Fruit fly (Drosophila melanogaster) S2 (cell line): ENCODE data around the gene TTLL6B.

Source experiments
- CG8478 ChIP-seq: fragments of >200 bp; optimal IDR thresholded peaks from 2 replicates; lab custom pipeline; 2018
- CTCF ChIP-seq, 2 experiments: fragments of >200 bp; optimal IDR thresholded peaks; 2 replicates each; lab custom pipeline; 2018

Gene TTLL6B

dm6 chr3R:27250907-27251306 lies at the start of gene TTLL6B, which contains the start of gene TfIIA-L:
Gene TTLL6B, minus strand, starts transcription at chr3R:27251007.
Gene TfIIA-L, plus strand, starts transcription at chr3R:27251112.
- TF ChIP-seq CTCF (optimal IDR thresholded peaks at IDR 0.05; lab: Kevin White, UChicago): no peak
- no peak for TF ChIP-seq CG8478 (lab: Kevin White, UChicago)

DNA sequence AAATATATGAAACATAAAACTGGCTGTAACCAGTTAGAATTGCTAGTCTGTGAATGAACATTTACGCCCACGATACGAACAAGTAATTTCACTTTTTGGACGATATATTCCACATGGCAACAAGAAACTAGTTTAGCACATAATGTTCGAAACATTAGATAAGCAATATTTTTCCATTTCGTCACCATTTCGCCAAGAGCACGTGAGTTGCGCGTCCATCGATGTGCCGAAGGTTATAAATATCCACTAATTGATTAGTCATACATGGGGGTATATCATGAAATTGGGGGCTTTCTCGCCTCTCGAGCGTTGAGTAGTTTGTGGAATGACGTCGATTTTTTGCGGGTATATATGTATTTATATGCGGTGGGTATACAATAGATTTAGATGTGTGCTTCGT lies 43.3 kb upstream of the TTLL6B start:
- TF ChIP-seq CG8478 (lab: Kevin White, UChicago) (no peak), CTCF (optimal IDR thresholded peaks at IDR 0.05; lab: Kevin White, UChicago) (no peak)

DNA sequence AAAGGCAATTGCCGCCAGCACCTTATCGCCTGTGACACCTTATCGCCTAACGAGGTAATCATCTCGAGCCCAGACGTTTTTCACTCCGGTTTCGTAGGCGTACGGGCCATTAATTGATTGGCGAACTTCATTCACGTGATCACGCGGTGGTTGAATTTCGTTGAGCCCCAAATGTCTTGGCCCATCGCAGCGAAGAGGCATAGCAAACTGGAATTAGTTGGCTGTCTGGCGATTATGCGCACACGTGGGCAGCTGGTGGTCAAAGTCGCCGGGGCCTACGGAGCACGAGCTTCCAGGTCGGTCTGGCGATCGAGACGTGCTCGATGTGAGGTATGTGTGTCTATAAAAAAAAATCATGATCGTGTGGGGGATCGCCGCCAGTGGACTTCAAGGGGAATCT lies 42.3 kb upstream of the TTLL6B start:
- TF ChIP-seq CTCF (optimal IDR thresholded peaks at IDR 0.05; lab: Kevin White, UChicago): no peak
- no peak for TF ChIP-seq CG8478 (lab: Kevin White, UChicago)

- TF ChIP-seq CG8478 (lab: Kevin White, UChicago) (no peak), CTCF (optimal IDR thresholded peaks at IDR 0.05; lab: Kevin White, UChicago) (no peak)
Observed at dm6 chr3R:27292159-27292880, 41.5 kb upstream of the TTLL6B start, which contains the start of gene CG3348. Gene CG3348, minus strand, starts transcription at chr3R:27292209.

DNA sequence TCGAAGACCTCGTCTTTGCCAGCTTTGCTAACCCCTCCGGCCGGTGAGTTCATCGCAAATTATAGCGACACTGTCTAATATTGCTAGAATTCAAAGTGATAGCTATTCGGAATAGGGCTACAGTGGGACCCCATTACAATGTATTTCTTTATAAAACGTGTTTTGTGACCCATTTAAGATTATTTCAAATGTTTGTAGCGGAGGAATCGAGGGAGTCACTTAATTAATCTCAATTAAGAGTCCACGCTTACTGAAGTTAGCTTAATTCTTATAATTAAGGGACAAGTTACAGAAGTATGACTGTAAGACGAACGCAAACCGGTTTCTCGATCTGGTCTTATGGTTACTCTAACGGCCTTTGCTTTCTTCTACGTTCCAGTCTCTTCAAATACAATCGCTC lies 38.8 kb upstream of the TTLL6B start:
- TF ChIP-seq CTCF (optimal IDR thresholded peaks at IDR 0.05; lab: Kevin White, UChicago) (no peak), CG8478 (lab: Kevin White, UChicago) (no peak)

DNA sequence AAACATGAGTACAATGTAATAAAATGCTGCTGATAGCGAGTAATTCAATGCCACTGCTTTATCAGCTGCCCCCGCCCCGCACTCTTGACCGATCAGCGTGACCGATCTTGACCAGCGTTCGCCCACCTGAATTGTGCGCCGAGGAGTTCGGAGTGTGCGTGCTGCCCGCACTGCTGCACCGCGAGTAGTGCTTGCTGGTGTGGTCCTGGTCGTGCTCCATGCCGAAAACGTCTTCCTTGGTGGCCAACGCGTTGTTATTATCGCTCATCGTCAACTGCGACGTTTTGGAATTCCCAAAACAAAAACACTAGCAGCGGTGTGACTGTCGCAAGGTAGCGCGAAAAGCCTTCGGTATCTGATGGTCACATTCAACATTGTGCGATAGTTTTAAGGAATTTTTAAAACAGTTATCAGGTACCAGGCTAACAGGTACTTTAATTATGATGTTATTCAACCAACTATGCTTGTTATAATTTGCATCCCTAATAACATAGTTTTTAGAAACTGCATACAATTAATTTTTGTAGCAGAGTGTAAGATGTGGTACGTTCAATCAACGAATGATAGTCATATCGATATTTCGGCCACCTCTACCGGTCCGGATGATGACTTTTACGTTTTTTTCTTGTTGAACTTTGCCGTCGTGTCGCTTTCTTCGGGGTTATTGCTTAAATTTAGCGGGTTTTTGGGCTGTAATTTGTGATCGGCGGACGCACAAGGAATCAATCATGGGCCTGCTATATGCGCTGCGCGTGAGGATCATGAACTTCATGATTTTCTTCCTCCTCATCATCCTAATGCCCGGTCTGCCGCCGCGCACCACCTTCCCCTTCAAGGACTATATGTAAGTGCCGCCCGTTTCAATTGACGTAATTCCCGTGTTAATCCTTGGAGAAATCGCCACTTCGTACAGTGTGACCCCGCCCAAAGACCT lies 37.7 kb upstream of the TTLL6B start, which contains the start of the genes bigmax and Hmu:
TSS of gene bigmax (minus strand) at position 325 of the 934 bp plus-strand sequence.
TSS of gene Hmu (plus strand) at position 568 of the 934 bp plus-strand sequence.
- TF ChIP-seq CTCF (optimal IDR thresholded peaks at IDR 0.05; lab: Kevin White, UChicago): peak in 1 of 2 experiments; percentile 7
- TF ChIP-seq CG8478 (lab: Kevin White, UChicago): no peak

- TF ChIP-seq CTCF (optimal IDR thresholded peaks at IDR 0.05; lab: Kevin White, UChicago): no peak
- TF ChIP-seq CG8478 (lab: Kevin White, UChicago): no peak
Observed at dm6 chr3R:27283645-27284044, 32.8 kb upstream of the TTLL6B start, which contains the start of gene CG3368. Gene CG3368, plus strand, starts transcription at chr3R:27283780.

- no peak for TF ChIP-seq CTCF (optimal IDR thresholded peaks at IDR 0.05; lab: Kevin White, UChicago)
- TF ChIP-seq CG8478 (lab: Kevin White, UChicago): no peak
Observed at dm6 chr3R:27282286-27282685, 31.5 kb upstream of the TTLL6B start, which contains the start of gene mrt. Gene mrt, minus strand, starts transcription at chr3R:27282661.

- TF ChIP-seq CG8478 (lab: Kevin White, UChicago) (no peak), CTCF (optimal IDR thresholded peaks at IDR 0.05; lab: Kevin White, UChicago) (peak in 1 of 2 experiments; percentile 16)
Observed at dm6 chr3R:27281811-27282131, 31.0 kb upstream of the TTLL6B start.

- no peak for TF ChIP-seq CG8478 (lab: Kevin White, UChicago)
- TF ChIP-seq CTCF (optimal IDR thresholded peaks at IDR 0.05; lab: Kevin White, UChicago): peak; percentile 3 to 15
Observed at dm6 chr3R:27281022-27281810, 30.4 kb upstream of the TTLL6B start.

dm6 chr3R:27279478-27279877 lies 28.7 kb upstream of the TTLL6B start:
- TF ChIP-seq CG8478 (lab: Kevin White, UChicago): no peak
- no peak for TF ChIP-seq CTCF (optimal IDR thresholded peaks at IDR 0.05; lab: Kevin White, UChicago)

- TF ChIP-seq CG8478 (lab: Kevin White, UChicago): no peak
- no peak for TF ChIP-seq CTCF (optimal IDR thresholded peaks at IDR 0.05; lab: Kevin White, UChicago)
Observed at dm6 chr3R:27274533-27275447, 24.0 kb upstream of the TTLL6B start, which contains the start of gene CG5938. Gene CG5938, plus strand, starts transcription at chr3R:27274794.
